Fruit fly (Drosophila melanogaster): ENCODE results near the gene CG2218.
A peak's percentile ranks its signal among the peaks of the same experiment; 100 is the strongest.

CG2218 gene

dm6 chr3R:30393909-30394308, 34.2 kb downstream of the CG2218 start:
- TF ChIP-seq CG2712 (tag; optimal IDR thresholded peaks at IDR 0.05), result no peak
- TF ChIP-seq ind (GFP tag; optimal IDR thresholded peaks at IDR 0.05), result no peak
- TF ChIP-seq CG13894 (tag; optimal IDR thresholded peaks at IDR 0.05), result no peak
- TF ChIP-seq CG12942 (GFP tag; optimal IDR thresholded peaks at IDR 0.05), result no peak
- peak; percentile 71 for TF ChIP-seq sens (GFP tag)
- peak; percentile 88 for TF ChIP-seq D19A (tag; optimal IDR thresholded peaks at IDR 0.05)
- peak; percentile 24; the same call in 1 of the 3 replicates for TF ChIP-seq row (GFP tag; IDR thresholded peaks at IDR 0.05)
- TF ChIP-seq her (GFP tag; optimal IDR thresholded peaks at IDR 0.05), result no peak
- TF ChIP-seq slp2 (GFP tag; optimal IDR thresholded peaks at IDR 0.05), result no peak

dm6 chr3R:30391950-30392349, 36.1 kb downstream of the CG2218 start:
- TF ChIP-seq E2f1 (GFP tag; IDR thresholded peaks at IDR 0.05) (no peak), zen (tag; optimal IDR thresholded peaks at IDR 0.05) (peak; percentile 41), CG7786 (GFP tag; optimal IDR thresholded peaks at IDR 0.05) (no peak), bowl (GFP tag; IDR thresholded peaks at IDR 0.05) (no peak), tio (GFP tag; optimal IDR thresholded peaks at IDR 0.05) (no peak), NFAT (GFP tag; IDR thresholded peaks at IDR 0.05) (no peak), pita (GFP tag; optimal IDR thresholded peaks at IDR 0.05) (no peak), tap (tag; optimal IDR thresholded peaks at IDR 0.05) (peak; percentile 6), salm (tag; optimal IDR thresholded peaks at IDR 0.05) (no peak), ind (GFP tag; optimal IDR thresholded peaks at IDR 0.05) (peak; percentile 5), Kr (GFP tag; optimal IDR thresholded peaks at IDR 0.05) (no peak), Eip74EF (GFP tag; optimal IDR thresholded peaks at IDR 0.05) (no peak), Ets65A (GFP tag) (peak; percentile 74), vnd (GFP tag; IDR thresholded peaks at IDR 0.05; ENCODE audit: partially characterized antibody) (no peak), BtbVII (GFP tag; optimal IDR thresholded peaks at IDR 0.05) (no peak), CG12219 (GFP tag; optimal IDR thresholded peaks at IDR 0.05) (no peak), vfl (GFP tag; optimal IDR thresholded peaks at IDR 0.05) (no peak), gem (tag; optimal IDR thresholded peaks at IDR 0.05) (peak; percentile 44), Blimp-1 (GFP tag; optimal IDR thresholded peaks at IDR 0.05) (peak; percentile 19), CG4854 (GFP tag; optimal IDR thresholded peaks at IDR 0.05) (no peak), pho (GFP tag; optimal IDR thresholded peaks at IDR 0.05) (no peak), CG11723 (GFP tag; optimal IDR thresholded peaks at IDR 0.05) (no peak), dmrt11E (tag; optimal IDR thresholded peaks at IDR 0.05) (peak; percentile 51), Dll (GFP tag; IDR thresholded peaks at IDR 0.05; ENCODE audit: partially characterized antibody) (no peak), fd96Cb (tag; optimal IDR thresholded peaks at IDR 0.05) (peak; percentile 19), Aef1 (GFP tag; IDR thresholded peaks at IDR 0.05) (0 out of 3 replicates have a peak, but pooled peaks have one; percentile 11), sd (tag; optimal IDR thresholded peaks at IDR 0.05) (no peak), gsb-n (tag; optimal IDR thresholded peaks at IDR 0.05) (no peak), CG3726 (GFP tag; IDR thresholded peaks at IDR 0.05) (no peak), cad (GFP tag; optimal IDR thresholded peaks at IDR 0.05) (no peak), Dad (GFP tag; optimal IDR thresholded peaks at IDR 0.05) (no peak), CG1529 (GFP tag; optimal IDR thresholded peaks at IDR 0.05) (no peak), CG31441 (GFP tag; IDR thresholded peaks at IDR 0.05) (0 out of 2 replicates have a peak, but pooled peaks have one; percentile 14), ham (GFP tag; IDR thresholded peaks at IDR 0.05) (no peak), Xrp1 (GFP tag; IDR thresholded peaks at IDR 0.05) (peak; percentile 59), pan (optimal IDR thresholded peaks at IDR 0.05) (no peak), pan (GFP tag; optimal IDR thresholded peaks at IDR 0.05 in 1 of 2, IDR thresholded peaks at IDR 0.05 in 1 of 2) (no peak), CG3281 (GFP tag; optimal IDR thresholded peaks at IDR 0.05) (no peak), CG10654 (GFP tag; optimal IDR thresholded peaks at IDR 0.05) (no peak), CG12744 (GFP tag; optimal IDR thresholded peaks at IDR 0.05) (no peak), CG9727 (GFP tag; optimal IDR thresholded peaks at IDR 0.05) (peak; percentile 34), CG10209 (GFP tag; optimal IDR thresholded peaks at IDR 0.05) (no peak), D19A (tag; optimal IDR thresholded peaks at IDR 0.05) (no peak), vvl (GFP tag; IDR thresholded peaks at IDR 0.05) (0 out of 2 replicates have a peak, but pooled peaks have one; percentile 14)
